Worm (Caenorhabditis elegans) whole organism, L1 larva: Measurements from ENCODE around the gene fbxa-182.

ENCODE experiments used
- ama-1 ChIP-seq: fragments of 150-350 bp; optimal IDR thresholded peaks from 2 replicates; lab custom pipeline; 2014
- ceh-90 ChIP-seq: sonication (generic microtip); optimal IDR thresholded peaks from 2 replicates; lab custom pipeline; 2016; ENCODE audit warnings: missing genetic modification characterization, missing compliant biosample characterization
- elt-2 ChIP-seq: sonication (generic microtip); optimal IDR thresholded peaks from 2 replicates; lab custom pipeline; 2016; ENCODE audit warnings: missing genetic modification characterization, mild to moderate bottlenecking, inconsistent platforms, missing compliant biosample characterization, missing genetic modification reagents
- lin-39 ChIP-seq: fragments of 150-350 bp; optimal IDR thresholded peaks from 2 replicates; lab custom pipeline; 2014; ENCODE audit warnings: missing biosample characterization, missing genetic modification reagents, missing genetic modification characterization
- mab-9 ChIP-seq: fragments of 200-800 bp; sonication (Bioruptor generic); IDR thresholded peaks from 2 replicates; pipeline ENCODE4 v1.3.6; 2022; ENCODE audit warnings: missing genetic modification reagents, missing genetic modification characterization, missing compliant biosample characterization
- nhr-11 ChIP-seq: fragments of 150-350 bp; optimal IDR thresholded peaks from 2 replicates; lab custom pipeline; 2014; ENCODE audit warnings: missing biosample characterization, missing genetic modification characterization
- nhr-77 ChIP-seq: fragments of 150-350 bp; optimal IDR thresholded peaks from 2 replicates; lab custom pipeline; 2014; ENCODE audit warnings: missing biosample characterization, missing genetic modification characterization
- snpc-4 ChIP-seq: fragments of 150-350 bp; optimal IDR thresholded peaks from 2 replicates; lab custom pipeline; 2014; ENCODE audit warnings: missing biosample characterization, missing genetic modification characterization
- tlp-1 ChIP-seq: fragments of 150-350 bp; optimal IDR thresholded peaks from 2 replicates; lab custom pipeline; 2014; ENCODE audit warnings: missing biosample characterization, missing genetic modification characterization
- unc-30 ChIP-seq: sonication (generic microtip); optimal IDR thresholded peaks from 2 replicates; lab custom pipeline; 2017; ENCODE audit warnings: missing biosample characterization, missing genetic modification characterization

- TF ChIP-seq tlp-1 (tag; lab: Kevin White, UChicago) (no peak), mab-9 (GFP tag; lab: Robert Waterston, UW) (no peak), nhr-11 (tag; lab: Kevin White, UChicago) (no peak), ama-1 (no peak), elt-2 (no peak), snpc-4 (tag; lab: Kevin White, UChicago) (no peak), ceh-90 (tag; lab: Kevin White, UChicago) (no peak), nhr-77 (no peak), unc-30 (tag; lab: Kevin White, UChicago) (no peak), lin-39 (tag; lab: Kevin White, UChicago) (no peak)
Observed at ce11 chrII:2458881-2459280, 46.3 kb upstream of the fbxa-182 start, which contains the start of gene pqn-42.
